Worm (Caenorhabditis elegans) whole organism, L2 larva: ENCODE measurements around the gene eff-1.

Source experiments
- ztf-1 ChIP-seq: fragments of 200-800 bp; sonication (Bioruptor generic); conservative IDR thresholded peaks from 2 replicates; pipeline ENCODE4 v1.3.6; 2022; ENCODE audit warnings: missing genetic modification characterization, missing compliant biosample characterization
- ztf-4 ChIP-seq: fragments of 150-350 bp; optimal IDR thresholded peaks from 2 replicates; lab custom pipeline; 2014; ENCODE audit warnings: missing biosample characterization, missing genetic modification characterization

DNA sequence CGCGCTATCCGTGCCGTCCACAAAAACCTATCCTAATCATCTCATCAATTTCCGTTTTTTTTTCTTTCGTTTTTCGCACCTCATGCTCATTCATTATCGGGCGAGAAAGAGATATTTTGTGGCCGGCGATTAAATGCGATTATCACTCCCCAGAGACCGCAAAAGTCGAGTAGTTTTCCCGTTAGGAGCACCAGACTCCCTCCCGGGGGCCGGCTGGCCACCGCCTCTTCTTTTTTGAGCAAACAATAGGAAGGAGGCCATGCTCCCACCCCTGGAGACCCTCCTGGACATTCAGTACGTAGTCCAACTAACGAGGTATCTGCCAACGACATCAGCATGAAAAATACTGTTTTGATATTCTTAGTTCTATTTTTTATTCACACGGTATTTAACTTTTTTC, 14.0 kb downstream of the eff-1 start, which contains the start of gene M195.2:
- TF ChIP-seq ztf-4 (tag; lab: Kevin White, UChicago) (no peak), ztf-1 (GFP tag; lab: Robert Waterston, UW) (no peak)
